Worm (Caenorhabditis elegans): Measurements from ENCODE around the gene nhx-3.

The nhx-3 gene

ce11 chrV:7580378-7580777 is 35.1 kb upstream of the nhx-3 start, which contains the start of gene ets-6 (continued):
- TF ChIP-seq sma-9 (GFP tag; optimal IDR thresholded peaks at IDR 0.05) (peak; percentile 26), sma-9 (tag; optimal IDR thresholded peaks at IDR 0.05) (no peak)

DNA sequence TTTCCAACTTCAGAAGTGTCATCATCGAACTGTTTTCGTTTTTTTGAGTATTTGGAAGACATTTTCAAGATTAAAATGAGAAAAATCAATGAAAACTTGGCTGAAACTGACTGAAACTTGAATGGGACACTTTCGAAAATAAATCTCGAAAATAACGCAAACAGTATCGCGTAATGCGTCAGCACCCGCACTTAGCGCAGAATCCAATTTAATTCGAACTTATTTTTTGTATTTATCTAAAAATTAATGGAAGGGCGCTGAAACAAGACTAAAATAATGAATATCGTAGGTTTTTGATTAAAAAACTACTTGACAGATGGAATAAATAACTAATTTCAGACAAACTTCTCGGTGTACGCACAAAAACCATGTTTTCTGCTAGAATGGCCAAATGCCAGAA is 30.2 kb upstream of the nhx-3 start, which contains the start of the genes snu-66 and ints-9:
Gene snu-66 (minus strand): TSS at position 108 of the 400 bp plus-strand sequence.
Gene ints-9 (plus strand): TSS at position 240 of the 400 bp plus-strand sequence.
- TF ChIP-seq fos-1 (tag; optimal IDR thresholded peaks at IDR 0.05) (no peak), unc-62 (GFP tag; optimal IDR thresholded peaks at IDR 0.05) (no peak), dmd-4 (tag; optimal IDR thresholded peaks at IDR 0.05) (no peak), nhr-129 (tag; optimal IDR thresholded peaks at IDR 0.05) (peak; percentile 65), ztf-1 (GFP tag; conservative IDR thresholded peaks at IDR 0.05) (no peak), alr-1 (tag; optimal IDR thresholded peaks at IDR 0.05) (no peak), zag-1 (tag; optimal IDR thresholded peaks at IDR 0.05) (no peak), ama-1 (optimal IDR thresholded peaks at IDR 0.05) (no peak), sem-4 (tag; optimal IDR thresholded peaks at IDR 0.05) (peak; percentile 16), sma-9 (GFP tag; optimal IDR thresholded peaks at IDR 0.05) (peak; percentile 74), sma-9 (tag; optimal IDR thresholded peaks at IDR 0.05) (no peak), sma-3 (GFP tag; optimal IDR thresholded peaks at IDR 0.05) (peak; percentile 52), elt-1 (tag; optimal IDR thresholded peaks at IDR 0.05) (no peak), lin-13 (GFP tag; optimal IDR thresholded peaks at IDR 0.05) (peak; percentile 40), nhr-23 (tag; optimal IDR thresholded peaks at IDR 0.05) (no peak), aly-2 (tag; optimal IDR thresholded peaks at IDR 0.05) (no peak), nhr-21 (tag; optimal IDR thresholded peaks at IDR 0.05) (peak; percentile 49), skn-1 (tag; optimal IDR thresholded peaks at IDR 0.05) (no peak), elt-3 (tag; optimal IDR thresholded peaks at IDR 0.05) (no peak), mab-5 (tag; optimal IDR thresholded peaks at IDR 0.05) (no peak), F13H6.1 (tag; optimal IDR thresholded peaks at IDR 0.05) (peak; percentile 69), lin-39 (tag; optimal IDR thresholded peaks at IDR 0.05) (no peak), lin-11 (tag; optimal IDR thresholded peaks at IDR 0.05) (no peak), R02D3.7 (tag; optimal IDR thresholded peaks at IDR 0.05) (no peak), blmp-1 (tag; optimal IDR thresholded peaks at IDR 0.05; ENCODE audit: insufficient read depth) (no peak), ztf-4 (tag; optimal IDR thresholded peaks at IDR 0.05) (no peak), nhr-6 (tag; optimal IDR thresholded peaks at IDR 0.05) (peak; percentile 36), ztf-11 (tag; optimal IDR thresholded peaks at IDR 0.05) (no peak), nhr-25 (tag; optimal IDR thresholded peaks at IDR 0.05) (no peak), mdl-1 (tag; optimal IDR thresholded peaks at IDR 0.05) (no peak), Y55F3AM.14 (GFP tag; optimal IDR thresholded peaks at IDR 0.05) (no peak), gmeb-1 (tag; optimal IDR thresholded peaks at IDR 0.05) (peak; percentile 82), peb-1 (tag; optimal IDR thresholded peaks at IDR 0.05) (no peak), nhr-10 (tag; optimal IDR thresholded peaks at IDR 0.05) (no peak), C34F6.9 (tag; optimal IDR thresholded peaks at IDR 0.05) (peak; percentile 86), nhr-237 (tag; optimal IDR thresholded peaks at IDR 0.05) (no peak), ceh-82 (tag; optimal IDR thresholded peaks at IDR 0.05) (no peak), egl-27 (tag; optimal IDR thresholded peaks at IDR 0.05) (no peak), nhr-77 (tag; optimal IDR thresholded peaks at IDR 0.05) (no peak), nhr-12 (tag; optimal IDR thresholded peaks at IDR 0.05) (no peak), lsy-2 (tag; optimal IDR thresholded peaks at IDR 0.05) (peak; percentile 63 to 82), crh-2 (tag; optimal IDR thresholded peaks at IDR 0.05) (peak; percentile 51), nhr-11 (tag; optimal IDR thresholded peaks at IDR 0.05) (no peak), mbf-1 (tag; optimal IDR thresholded peaks at IDR 0.05) (no peak), unc-39 (tag; optimal IDR thresholded peaks at IDR 0.05) (no peak), snpc-4 (tag; optimal IDR thresholded peaks at IDR 0.05) (peak; percentile 22), ceh-16 (tag; optimal IDR thresholded peaks at IDR 0.05) (no peak), ZK546.5 (tag; optimal IDR thresholded peaks at IDR 0.05) (no peak), unc-55 (GFP tag; optimal IDR thresholded peaks at IDR 0.05) (peak; percentile 81)

Measured in whole organism, L2 larva.